Worm (Caenorhabditis elegans) whole organism, L4/young adult: ENCODE data around the gene rde-4.

Experiments used
- W03F9.2 ChIP-seq: fragments of 150-350 bp; optimal IDR thresholded peaks from 2 replicates; lab custom pipeline; 2014; ENCODE audit warnings: missing biosample characterization, missing genetic modification characterization
- dao-5 ChIP-seq: sonication (generic microtip); optimal IDR thresholded peaks from 2 replicates; lab custom pipeline; 2016; ENCODE audit warnings: missing genotype, missing genetic modification characterization, moderate library complexity, missing compliant biosample characterization
- him-1 ChIP-seq: sonication (generic microtip); optimal IDR thresholded peaks from 2 replicates; lab custom pipeline; 2016; ENCODE audit warnings: missing genotype, missing genetic modification reagents, missing genetic modification characterization, missing compliant biosample characterization

rde-4 gene

ce11 chrIII:10201235-10201634 is 17.2 kb downstream of the rde-4 start, which contains the start of the genes T20G5.13 and T20G5.12:
TSS of gene T20G5.13 (minus strand) at chrIII:10201335.
TSS of gene T20G5.12 (plus strand) at chrIII:10201604.
- TF ChIP-seq him-1 (tag; lab: Kevin White, UChicago) (no peak), W03F9.2 (tag; lab: Kevin White, UChicago) (no peak), dao-5 (tag; lab: Kevin White, UChicago) (no peak)

ce11 chrIII:10199052-10199451 is 19.4 kb downstream of the rde-4 start, which contains the start of gene T20G5.8:
TSS of gene T20G5.8 (plus strand) at chrIII:10199352.
- no peak for TF ChIP-seq dao-5 (tag; lab: Kevin White, UChicago)
- TF ChIP-seq W03F9.2 (tag; lab: Kevin White, UChicago), result no peak
- no peak for TF ChIP-seq him-1 (tag; lab: Kevin White, UChicago)

ce11 chrIII:10197416-10197815 is 21.0 kb downstream of the rde-4 start, which contains the start of gene dod-6:
TSS of gene dod-6 (plus strand) at chrIII:10197716.
- TF ChIP-seq dao-5 (tag; lab: Kevin White, UChicago) (no peak), him-1 (tag; lab: Kevin White, UChicago) (no peak), W03F9.2 (tag; lab: Kevin White, UChicago) (no peak)

- TF ChIP-seq dao-5 (tag; lab: Kevin White, UChicago) (no peak), him-1 (tag; lab: Kevin White, UChicago) (no peak), W03F9.2 (tag; lab: Kevin White, UChicago) (no peak)
Measured at ce11 chrIII:10196796-10197195, 21.6 kb downstream of the rde-4 start.

ce11 chrIII:10195911-10196310 is 22.5 kb downstream of the rde-4 start:
- TF ChIP-seq W03F9.2 (tag; lab: Kevin White, UChicago), result no peak
- TF ChIP-seq him-1 (tag; lab: Kevin White, UChicago), result no peak
- no peak for TF ChIP-seq dao-5 (tag; lab: Kevin White, UChicago)

- no peak for TF ChIP-seq him-1 (tag; lab: Kevin White, UChicago)
- no peak for TF ChIP-seq W03F9.2 (tag; lab: Kevin White, UChicago)
- TF ChIP-seq dao-5 (tag; lab: Kevin White, UChicago), result no peak
Measured at ce11 chrIII:10194569-10194968, 23.9 kb downstream of the rde-4 start.

ce11 chrIII:10188912-10189311 is 29.5 kb downstream of the rde-4 start, which contains the start of gene epac-1:
TSS of gene epac-1 (plus strand) at chrIII:10189212.
- TF ChIP-seq W03F9.2 (tag; lab: Kevin White, UChicago) (no peak), him-1 (tag; lab: Kevin White, UChicago) (no peak), dao-5 (tag; lab: Kevin White, UChicago) (no peak)

ce11 chrIII:10187840-10188239 is 30.6 kb downstream of the rde-4 start:
- TF ChIP-seq W03F9.2 (tag; lab: Kevin White, UChicago) (no peak), him-1 (tag; lab: Kevin White, UChicago) (peak; percentile 28), dao-5 (tag; lab: Kevin White, UChicago) (no peak)

ce11 chrIII:10186160-10186559 is 32.3 kb downstream of the rde-4 start, which contains the start of gene unc-47:
TSS of gene unc-47 (minus strand) at chrIII:10186260.
- no peak for TF ChIP-seq W03F9.2 (tag; lab: Kevin White, UChicago)
- TF ChIP-seq him-1 (tag; lab: Kevin White, UChicago), result no peak
- TF ChIP-seq dao-5 (tag; lab: Kevin White, UChicago), result no peak

- no peak for TF ChIP-seq him-1 (tag; lab: Kevin White, UChicago)
Measured at ce11 chrIII:10181868-10182267, 36.6 kb downstream of the rde-4 start.

- TF ChIP-seq dao-5 (tag; lab: Kevin White, UChicago) (no peak), him-1 (tag; lab: Kevin White, UChicago) (no peak), W03F9.2 (tag; lab: Kevin White, UChicago) (no peak)
Measured at ce11 chrIII:10179444-10179843, 39.0 kb downstream of the rde-4 start.

- TF ChIP-seq W03F9.2 (tag; lab: Kevin White, UChicago) (no peak), dao-5 (tag; lab: Kevin White, UChicago) (no peak), him-1 (tag; lab: Kevin White, UChicago) (no peak)
Measured at ce11 chrIII:10178552-10178951, 39.9 kb downstream of the rde-4 start.

- no peak for TF ChIP-seq him-1 (tag; lab: Kevin White, UChicago)
- no peak for TF ChIP-seq dao-5 (tag; lab: Kevin White, UChicago)
- no peak for TF ChIP-seq W03F9.2 (tag; lab: Kevin White, UChicago)
Measured at ce11 chrIII:10178023-10178422, 40.4 kb downstream of the rde-4 start.

- TF ChIP-seq dao-5 (tag; lab: Kevin White, UChicago), result no peak
Measured at ce11 chrIII:10170265-10170664, 48.2 kb downstream of the rde-4 start.
